Worm (Caenorhabditis elegans): ENCODE data around the gene F26G1.3.

Gene F26G1.3

ce11 chrII:4779753-4780152 lies 21.2 kb downstream of the F26G1.3 start:
- no peak for TF ChIP-seq mxl-3 (GFP tag; optimal IDR thresholded peaks at IDR 0.05)
- TF ChIP-seq ces-1 (GFP tag; optimal IDR thresholded peaks at IDR 0.05) = no peak
- TF ChIP-seq snpc-1.2 (GFP tag; IDR thresholded peaks at IDR 0.05) = no peak
- no peak for TF ChIP-seq nhr-42 (GFP tag; IDR thresholded peaks at IDR 0.05)
- no peak for TF ChIP-seq nhr-6 (tag; optimal IDR thresholded peaks at IDR 0.05)
- TF ChIP-seq dmd-6 (GFP tag; IDR thresholded peaks at IDR 0.05) = no peak
- TF ChIP-seq lin-15B (tag; optimal IDR thresholded peaks at IDR 0.05) = no peak
- no peak for TF ChIP-seq F26F4.8 (GFP tag; conservative IDR thresholded peaks at IDR 0.05)
- TF ChIP-seq F44E2.7 (GFP tag; IDR thresholded peaks at IDR 0.05) = no peak
- no peak for TF ChIP-seq lim-7 (GFP tag; IDR thresholded peaks at IDR 0.05)

DNA sequence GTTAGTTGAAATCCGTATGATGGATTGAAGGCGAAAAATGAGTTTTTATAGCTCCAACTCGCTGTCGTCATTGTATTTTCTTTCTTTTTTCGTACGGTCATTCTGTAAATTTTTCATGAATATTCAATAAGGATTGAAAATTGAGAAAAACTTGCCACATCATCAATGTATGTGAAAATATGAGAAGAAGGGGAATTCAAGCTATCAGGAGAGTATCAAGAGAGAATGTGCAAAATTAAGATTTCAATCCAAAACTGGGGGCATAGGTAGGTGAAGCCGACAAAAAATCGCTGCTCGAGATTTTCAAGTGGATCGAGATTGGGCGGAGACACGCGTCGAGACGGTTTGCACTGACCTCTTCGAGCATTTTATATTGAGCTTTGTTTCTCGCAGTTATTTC lies 25.9 kb downstream of the F26G1.3 start, which contains the start of gene nep-12:
Gene nep-12, minus strand, starts transcription at position 101 of the 400 bp plus-strand sequence.
- TF ChIP-seq nhr-41 (GFP tag; IDR thresholded peaks at IDR 0.05) (no peak), cey-2 (tag; optimal IDR thresholded peaks at IDR 0.05; ENCODE audit: borderline replicate concordance, insufficient read depth) (no peak), lsy-2 (tag; optimal IDR thresholded peaks at IDR 0.05) (no peak), attf-4 (tag; optimal IDR thresholded peaks at IDR 0.05) (no peak), nhr-111 (GFP tag; optimal IDR thresholded peaks at IDR 0.05) (no peak), spr-3 (GFP tag; optimal IDR thresholded peaks at IDR 0.05) (no peak), F26F4.8 (GFP tag; conservative IDR thresholded peaks at IDR 0.05) (no peak), vab-7 (GFP tag; IDR thresholded peaks at IDR 0.05) (no peak), spr-1 (tag; optimal IDR thresholded peaks at IDR 0.05) (no peak), ceh-20 (GFP tag; IDR thresholded peaks at IDR 0.05) (no peak), lin-39 (tag; optimal IDR thresholded peaks at IDR 0.05) (no peak), ceh-44 (GFP tag; IDR thresholded peaks at IDR 0.05) (no peak), Y48G9A.11 (GFP tag; IDR thresholded peaks at IDR 0.05) (no peak)

- TF ChIP-seq aha-1 (tag) (no peak), nhr-25 (tag; optimal IDR thresholded peaks at IDR 0.05; ENCODE audit: borderline replicate concordance, insufficient read depth) (no peak), zfp-3 (GFP tag; conservative IDR thresholded peaks at IDR 0.05) (no peak), fos-1 (tag; optimal IDR thresholded peaks at IDR 0.05) (no peak), spr-3 (GFP tag; optimal IDR thresholded peaks at IDR 0.05) (no peak), ceh-44 (GFP tag; IDR thresholded peaks at IDR 0.05) (no peak), lsy-2 (tag; optimal IDR thresholded peaks at IDR 0.05) (no peak)
Measured at ce11 chrII:4786181-4786580, 27.6 kb downstream of the F26G1.3 start, which contains the start of gene msp-3. TSS of gene msp-3 (minus strand) at chrII:4786281.

DNA sequence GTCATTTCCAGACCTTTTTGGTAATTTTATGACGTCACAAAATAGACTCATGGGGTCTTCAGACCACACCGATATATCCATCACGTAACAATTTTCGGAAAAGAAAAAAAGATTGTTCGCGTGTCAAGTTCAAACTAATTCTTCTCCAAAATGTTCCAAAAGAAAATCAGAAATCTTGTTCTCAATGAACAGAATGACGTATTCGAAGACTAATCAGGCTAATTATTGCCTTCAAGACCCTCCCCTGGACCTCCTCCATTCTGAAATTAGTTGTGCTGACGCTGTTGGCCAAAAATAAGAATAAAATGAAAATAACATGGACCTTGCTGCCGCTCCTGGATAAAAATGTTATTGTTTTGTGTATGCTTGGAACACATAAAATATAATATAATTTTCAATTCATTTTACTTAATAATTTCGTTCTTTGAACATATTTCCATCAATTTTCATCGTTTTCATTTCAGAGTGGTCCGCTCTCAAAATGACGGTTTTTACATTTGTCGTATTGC lies 31.3 kb downstream of the F26G1.3 start, which contains the start of gene F26G1.15:
Gene F26G1.15, plus strand, starts transcription at position 459 of the 509 bp plus-strand sequence.
- TF ChIP-seq skn-1 (tag; optimal IDR thresholded peaks at IDR 0.05) (no peak), Y48G9A.11 (GFP tag; IDR thresholded peaks at IDR 0.05) (no peak), dmd-6 (GFP tag; IDR thresholded peaks at IDR 0.05) (no peak), F44E2.7 (GFP tag; IDR thresholded peaks at IDR 0.05) (no peak), ceh-82 (tag; optimal IDR thresholded peaks at IDR 0.05) (no peak), ZK337.2 (GFP tag; IDR thresholded peaks at IDR 0.05) (no peak), daf-19 (GFP tag; conservative IDR thresholded peaks at IDR 0.05) (no peak), ZK546.5 (tag; optimal IDR thresholded peaks at IDR 0.05) (no peak), nhr-76 (tag; optimal IDR thresholded peaks at IDR 0.05) (no peak), aha-1 (tag) (peak; percentile 35), ztf-11 (tag; optimal IDR thresholded peaks at IDR 0.05) (no peak), ceh-62 (tag; optimal IDR thresholded peaks at IDR 0.05) (no peak), unc-62 (GFP tag; optimal IDR thresholded peaks at IDR 0.05 in 1 of 2) (peak in 1 of 2 experiments; percentile 94), unc-62 (tag; optimal IDR thresholded peaks at IDR 0.05) (no peak), daf-12 (tag; optimal IDR thresholded peaks at IDR 0.05) (no peak)

All from whole organism, L4 larva.